In the genomic region with DNA sequence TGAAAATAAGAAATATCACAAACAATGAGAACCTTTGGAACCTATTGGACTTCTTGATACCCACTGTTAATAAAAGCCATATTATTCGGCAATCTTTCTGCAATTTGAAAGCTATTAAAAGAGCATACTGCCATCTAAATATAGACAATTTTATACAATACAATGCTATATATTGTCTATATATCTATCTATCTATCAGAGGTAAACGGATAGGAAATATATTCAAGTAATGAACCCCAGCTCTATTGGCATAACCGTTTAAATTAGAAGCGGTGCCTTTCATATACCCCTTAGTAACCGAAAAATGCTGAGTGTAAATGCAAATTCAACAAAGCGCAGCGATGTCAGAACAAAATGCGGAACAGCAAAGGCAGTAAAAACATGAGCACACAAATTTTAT, we compare ENCODE assay signal across 1 fruit fly cellular context.
TF ChIP-seq lines count a peak whose summit lies in the region.

No protein-coding gene starts in this region.

TF ChIP-seq in whole organism, prepupa, 60 proteins besides CTCF, POLR2A, EP300 and RAD21 (continued from another document):
- TF ChIP-seq CG8632 (GFP tag; optimal IDR thresholded peaks at IDR 0.05; lab: Kevin White, UChicago) (peak; percentile 16), Blimp-1 (GFP tag; optimal IDR thresholded peaks at IDR 0.05; lab: Kevin White, UChicago) (no peak), Met (GFP tag; optimal IDR thresholded peaks at IDR 0.05; lab: Kevin White, UChicago) (peak; percentile 77), CG3919 (GFP tag; optimal IDR thresholded peaks at IDR 0.05; lab: Kevin White, UChicago) (peak; percentile 5), pdm3 (GFP tag; optimal IDR thresholded peaks at IDR 0.05; lab: Kevin White, UChicago) (peak; percentile 32), vri (GFP tag; optimal IDR thresholded peaks at IDR 0.05; lab: Kevin White, UChicago) (no peak)
TF ChIP-seq in whole organism, prepupa: peak in this region for 21.
